Worm (Caenorhabditis elegans) whole organism, L2 larva: ENCODE measurements around the gene grl-31.

ENCODE experiments used
- C34F6.9 ChIP-seq: fragments of 150-350 bp; optimal IDR thresholded peaks from 2 replicates; lab custom pipeline; 2014; ENCODE audit warnings: missing biosample characterization, missing genetic modification characterization
- F13H6.1 ChIP-seq: sonication (generic microtip); optimal IDR thresholded peaks from 2 replicates; lab custom pipeline; 2016; ENCODE audit warnings: missing genetic modification characterization, missing compliant biosample characterization
- R02D3.7 ChIP-seq: fragments of 150-350 bp; optimal IDR thresholded peaks from 2 replicates; lab custom pipeline; 2014; ENCODE audit warnings: missing biosample characterization, missing genetic modification characterization
- Y55F3AM.14 ChIP-seq: fragments of 200-800 bp; sonication (Bioruptor generic); optimal IDR thresholded peaks from 2 replicates; lab custom pipeline; 2018; ENCODE audit warnings: mild to moderate bottlenecking, missing genetic modification characterization, missing compliant biosample characterization
- ZK546.5 ChIP-seq: sonication (generic microtip); optimal IDR thresholded peaks from 2 replicates; lab custom pipeline; 2017; ENCODE audit warnings: missing biosample characterization, missing genetic modification characterization
- aly-2 ChIP-seq: fragments of 150-350 bp; optimal IDR thresholded peaks from 2 replicates; lab custom pipeline; 2014; ENCODE audit warnings: missing biosample characterization, missing genetic modification characterization
- blmp-1 ChIP-seq: sonication (generic microtip); optimal IDR thresholded peaks from 2 replicates; lab custom pipeline; 2017; ENCODE audit warnings: missing genetic modification characterization, mild to moderate bottlenecking, missing compliant biosample characterization, antibody characterized with exemption, moderate library complexity; ENCODE audit not compliant: insufficient read depth
- ceh-16 ChIP-seq: fragments of 150-350 bp; optimal IDR thresholded peaks from 2 replicates; lab custom pipeline; 2014; ENCODE audit warnings: missing biosample characterization, missing genetic modification characterization
- ceh-82 ChIP-seq: fragments of 150-350 bp; optimal IDR thresholded peaks from 2 replicates; lab custom pipeline; 2014; ENCODE audit warnings: missing biosample characterization, missing genetic modification characterization
- crh-2 ChIP-seq: sonication (generic microtip); optimal IDR thresholded peaks from 2 replicates; lab custom pipeline; 2017; ENCODE audit warnings: missing biosample characterization, missing genetic modification characterization
- dmd-4 ChIP-seq: sonication (generic microtip); optimal IDR thresholded peaks from 2 replicates; lab custom pipeline; 2017; ENCODE audit warnings: missing biosample characterization, missing genetic modification characterization
- egl-27 ChIP-seq: sonication (generic microtip); optimal IDR thresholded peaks from 3 replicates; lab custom pipeline; 2017; ENCODE audit warnings: missing biosample characterization, missing genetic modification reagents, missing genetic modification characterization
- elt-1 ChIP-seq: fragments of 150-350 bp; optimal IDR thresholded peaks from 2 replicates; lab custom pipeline; 2014; ENCODE audit warnings: missing biosample characterization, missing genetic modification characterization
- elt-3 ChIP-seq: sonication (generic microtip); optimal IDR thresholded peaks from 2 replicates; lab custom pipeline; 2017; ENCODE audit warnings: missing biosample characterization, missing genetic modification characterization
- fos-1 ChIP-seq: fragments of 150-350 bp; optimal IDR thresholded peaks from 2 replicates; lab custom pipeline; 2014; ENCODE audit warnings: missing biosample characterization, missing genetic modification characterization
- gmeb-1 ChIP-seq: fragments of 150-350 bp; optimal IDR thresholded peaks from 2 replicates; lab custom pipeline; 2014; ENCODE audit warnings: missing biosample characterization, missing genetic modification characterization
- lin-11 ChIP-seq: fragments of 150-350 bp; sonication (generic microtip); optimal IDR thresholded peaks from 2 replicates; lab custom pipeline; 2014; ENCODE audit warnings: missing biosample characterization, missing genetic modification characterization, inconsistent platforms, mixed read lengths
- lin-39 ChIP-seq: fragments of 150-350 bp; optimal IDR thresholded peaks from 2 replicates; lab custom pipeline; 2014; ENCODE audit warnings: missing biosample characterization, missing genetic modification reagents, missing genetic modification characterization
- lsy-2 ChIP-seq, 2 experiments: fragments of 150-350 bp in 1 of 2; sonication (generic microtip) in 1 of 2; optimal IDR thresholded peaks; 2 replicates each; lab custom pipeline; 2014 to 2017; ENCODE audit warnings: missing biosample characterization in 2 of 2, missing genetic modification characterization in 2 of 2
- mab-5 ChIP-seq: fragments of 150-350 bp; optimal IDR thresholded peaks from 2 replicates; lab custom pipeline; 2014; ENCODE audit warnings: missing biosample characterization, missing genetic modification characterization
- mbf-1 ChIP-seq: sonication (generic microtip); optimal IDR thresholded peaks from 2 replicates; lab custom pipeline; 2017; ENCODE audit warnings: missing biosample characterization, missing genetic modification characterization
- mdl-1 ChIP-seq, 2 experiments: fragments of 150-350 bp in 1 of 2; sonication (generic microtip) in 1 of 2; optimal IDR thresholded peaks; 2 replicates each; lab custom pipeline; 2017; ENCODE audit warnings: missing biosample characterization in 2 of 2, missing genetic modification characterization in 2 of 2
- nhr-10 ChIP-seq: sonication (generic microtip); optimal IDR thresholded peaks from 2 replicates; lab custom pipeline; 2017; ENCODE audit warnings: missing biosample characterization, missing genetic modification characterization
- nhr-11 ChIP-seq: fragments of 150-350 bp; optimal IDR thresholded peaks from 2 replicates; lab custom pipeline; 2014; ENCODE audit warnings: missing biosample characterization, missing genetic modification characterization
- nhr-12 ChIP-seq: fragments of 150-350 bp; optimal IDR thresholded peaks from 2 replicates; lab custom pipeline; 2014; ENCODE audit warnings: missing biosample characterization, missing genetic modification characterization
- nhr-129 ChIP-seq: fragments of 150-350 bp; optimal IDR thresholded peaks from 2 replicates; lab custom pipeline; 2014; ENCODE audit warnings: missing biosample characterization, missing genetic modification characterization
- nhr-23 ChIP-seq: fragments of 150-350 bp; optimal IDR thresholded peaks from 2 replicates; lab custom pipeline; 2014; ENCODE audit warnings: missing biosample characterization, missing genetic modification reagents, missing genetic modification characterization
- nhr-237 ChIP-seq: fragments of 150-350 bp; optimal IDR thresholded peaks from 2 replicates; lab custom pipeline; 2014; ENCODE audit warnings: missing biosample characterization, missing genetic modification characterization
- nhr-6 ChIP-seq: fragments of 150-350 bp; optimal IDR thresholded peaks from 2 replicates; lab custom pipeline; 2014; ENCODE audit warnings: missing biosample characterization, missing genetic modification characterization
- nhr-77 ChIP-seq: fragments of 150-350 bp; optimal IDR thresholded peaks from 2 replicates; lab custom pipeline; 2014; ENCODE audit warnings: missing biosample characterization, missing genetic modification characterization
- sem-4 ChIP-seq: fragments of 150-350 bp; optimal IDR thresholded peaks from 2 replicates; lab custom pipeline; 2014; ENCODE audit warnings: missing biosample characterization, missing genetic modification reagents, missing genetic modification characterization
- skn-1 ChIP-seq: sonication (generic microtip); optimal IDR thresholded peaks from 2 replicates; lab custom pipeline; 2017; ENCODE audit warnings: missing biosample characterization, missing genetic modification characterization
- sma-3 ChIP-seq: sonication (generic microtip); optimal IDR thresholded peaks from 2 replicates; lab custom pipeline; 2016; ENCODE audit warnings: missing genetic modification reagents, missing genetic modification characterization, missing compliant biosample characterization
- sma-9 ChIP-seq, 2 experiments: fragments of 150-350 bp in 1 of 2; sonication (generic microtip) in 1 of 2; optimal IDR thresholded peaks; 2 replicates each; lab custom pipeline; 2014 to 2016; ENCODE audit warnings: missing genetic modification characterization in 2 of 2, mild to moderate bottlenecking in 1 of 2, missing biosample characterization in 1 of 2, missing compliant biosample characterization in 1 of 2, missing genetic modification reagents in 1 of 2, moderate library complexity in 1 of 2
- unc-39 ChIP-seq: fragments of 150-350 bp; optimal IDR thresholded peaks from 2 replicates; lab custom pipeline; 2014; ENCODE audit warnings: missing biosample characterization, missing genetic modification characterization
- unc-55 ChIP-seq: fragments of 150-350 bp; sonication (generic microtip); optimal IDR thresholded peaks from 3 replicates; lab custom pipeline; 2014; ENCODE audit warnings: missing biosample characterization, missing genetic modification reagents, missing genetic modification characterization
- unc-62 ChIP-seq: fragments of 150-350 bp; optimal IDR thresholded peaks from 2 replicates; lab custom pipeline; 2014; ENCODE audit warnings: missing biosample characterization, missing genetic modification reagents, missing genetic modification characterization
- zag-1 ChIP-seq: fragments of 150-350 bp; optimal IDR thresholded peaks from 2 replicates; lab custom pipeline; 2014; ENCODE audit warnings: missing biosample characterization, missing genetic modification characterization
- ztf-1 ChIP-seq: fragments of 200-800 bp; sonication (Bioruptor generic); conservative IDR thresholded peaks from 2 replicates; pipeline ENCODE4 v1.3.6; 2022; ENCODE audit warnings: missing genetic modification characterization, missing compliant biosample characterization
- ztf-11 ChIP-seq: sonication (generic microtip); optimal IDR thresholded peaks from 2 replicates; lab custom pipeline; 2017; ENCODE audit warnings: missing biosample characterization, missing genetic modification characterization
- ztf-4 ChIP-seq: fragments of 150-350 bp; optimal IDR thresholded peaks from 2 replicates; lab custom pipeline; 2014; ENCODE audit warnings: missing biosample characterization, missing genetic modification characterization

Gene grl-31

DNA sequence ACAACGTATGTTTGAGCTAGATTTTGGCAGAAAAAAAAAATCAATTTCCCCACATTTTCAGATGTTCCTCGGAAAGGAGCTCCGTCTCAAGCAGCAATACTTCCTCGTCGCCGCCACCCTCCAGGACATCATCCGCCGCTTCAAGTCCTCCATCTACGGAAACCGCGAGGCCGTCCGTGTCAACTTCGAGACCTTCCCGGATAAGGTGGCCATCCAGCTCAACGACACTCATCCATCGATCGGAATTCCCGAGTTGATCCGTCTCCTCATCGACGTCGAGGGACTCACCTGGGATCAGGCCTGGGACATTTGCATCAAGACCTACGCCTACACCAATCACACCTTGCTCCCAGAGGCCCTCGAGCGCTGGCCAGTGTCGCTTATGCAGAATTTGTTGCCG lies 25.1 kb upstream of the grl-31 start:
- TF ChIP-seq ceh-16 (tag; lab: Kevin White, UChicago) (no peak), egl-27 (tag; lab: Kevin White, UChicago) (no peak), ZK546.5 (tag; lab: Kevin White, UChicago) (no peak)

DNA sequence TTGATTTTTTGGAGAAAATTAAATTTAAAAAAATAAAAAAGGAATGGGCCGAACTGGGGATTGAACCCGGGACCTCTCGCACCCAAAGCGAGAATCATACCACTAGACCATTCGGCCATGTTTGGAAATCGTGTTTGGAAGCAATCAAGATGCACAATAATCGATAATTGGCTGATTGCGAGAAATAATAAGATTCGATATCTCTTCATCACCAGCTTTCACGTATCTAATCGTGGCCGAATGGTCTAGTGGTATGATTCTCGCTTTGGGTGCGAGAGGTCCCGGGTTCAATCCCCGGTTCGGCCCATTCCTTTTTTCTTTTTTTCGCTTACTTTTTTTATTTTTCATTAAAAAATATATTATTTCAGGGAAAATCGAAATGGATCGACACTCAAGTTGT lies 24.5 kb upstream of the grl-31 start:
- peak; percentile 21 for TF ChIP-seq sma-9 (GFP tag; optimal IDR thresholded peaks at IDR 0.05; lab: Kevin White, UChicago)
- no peak for TF ChIP-seq sma-9 (tag; optimal IDR thresholded peaks at IDR 0.05; lab: Kevin White, UChicago)
- TF ChIP-seq zag-1 (tag; lab: Kevin White, UChicago): no peak
- TF ChIP-seq, all 48 proteins: peak for 1

DNA sequence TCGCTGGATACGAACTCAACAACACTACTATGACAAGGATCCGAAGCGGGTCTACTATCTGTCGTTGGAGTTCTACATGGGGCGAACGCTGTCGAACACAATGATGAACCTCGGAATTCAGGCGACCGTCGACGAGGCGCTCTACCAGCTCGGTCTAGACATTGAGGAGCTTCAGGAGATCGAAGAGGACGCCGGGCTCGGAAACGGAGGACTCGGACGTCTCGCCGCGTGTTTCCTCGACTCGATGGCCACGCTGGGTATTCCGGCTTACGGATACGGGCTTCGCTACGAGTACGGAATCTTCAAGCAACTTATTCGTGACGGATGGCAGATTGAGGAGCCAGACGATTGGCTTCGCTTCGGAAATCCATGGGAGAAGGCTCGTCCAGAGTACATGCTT lies 24.1 kb upstream of the grl-31 start:
- TF ChIP-seq gmeb-1 (tag; lab: Kevin White, UChicago): no peak
- no peak for TF ChIP-seq ztf-1 (GFP tag; lab: Robert Waterston, UW)
- no peak for TF ChIP-seq elt-1 (tag; lab: Kevin White, UChicago)
- TF ChIP-seq blmp-1: no peak
- no peak for TF ChIP-seq unc-39 (tag; lab: Kevin White, UChicago)
- TF ChIP-seq mab-5: no peak
- no peak for TF ChIP-seq sma-3 (GFP tag; lab: Kevin White, UChicago)
- no peak for TF ChIP-seq ZK546.5 (tag; lab: Kevin White, UChicago)
- no peak for TF ChIP-seq nhr-11 (tag; lab: Kevin White, UChicago)
- no peak for TF ChIP-seq nhr-129 (tag; lab: Kevin White, UChicago)
- TF ChIP-seq lin-11: no peak
- TF ChIP-seq ceh-82 (tag; lab: Kevin White, UChicago): no peak
- no peak for TF ChIP-seq fos-1 (tag; lab: Kevin White, UChicago)
- no peak for TF ChIP-seq sem-4 (tag; lab: Kevin White, UChicago)
- no peak for TF ChIP-seq nhr-10 (tag; lab: Kevin White, UChicago)
- TF ChIP-seq mdl-1 (tag; optimal IDR thresholded peaks at IDR 0.05; lab: Kevin White, UChicago): no peak
- no peak for TF ChIP-seq nhr-77 (tag; lab: Kevin White, UChicago)
- TF ChIP-seq nhr-237 (tag; lab: Kevin White, UChicago): no peak
- no peak for TF ChIP-seq R02D3.7 (tag; lab: Kevin White, UChicago)
- TF ChIP-seq, all 48 proteins: peak for 0

DNA sequence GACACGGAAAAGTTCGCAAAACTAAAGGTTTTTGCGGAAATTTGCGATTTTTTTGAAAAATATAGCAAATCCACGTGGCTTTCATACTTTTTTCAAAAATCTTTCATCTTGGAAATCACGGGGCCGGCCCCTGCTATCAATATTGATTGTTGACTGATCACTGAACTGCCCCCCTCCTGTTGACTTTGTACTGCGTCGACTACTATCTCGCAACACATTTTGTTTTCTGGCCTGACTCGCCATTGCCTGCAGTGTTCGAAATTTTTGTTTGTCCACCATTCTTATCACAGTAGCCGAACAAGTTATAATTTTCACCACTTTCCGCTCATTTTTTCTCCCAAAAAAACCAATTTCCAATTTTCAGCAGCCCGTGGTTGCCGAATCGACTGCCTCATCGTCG lies 23.5 kb upstream of the grl-31 start:
- no peak for TF ChIP-seq nhr-12 (tag; lab: Kevin White, UChicago)
- no peak for TF ChIP-seq unc-55 (GFP tag; lab: Kevin White, UChicago)
- peak; percentile 11 for TF ChIP-seq nhr-129 (tag; lab: Kevin White, UChicago)
- no peak for TF ChIP-seq ceh-82 (tag; lab: Kevin White, UChicago)

DNA sequence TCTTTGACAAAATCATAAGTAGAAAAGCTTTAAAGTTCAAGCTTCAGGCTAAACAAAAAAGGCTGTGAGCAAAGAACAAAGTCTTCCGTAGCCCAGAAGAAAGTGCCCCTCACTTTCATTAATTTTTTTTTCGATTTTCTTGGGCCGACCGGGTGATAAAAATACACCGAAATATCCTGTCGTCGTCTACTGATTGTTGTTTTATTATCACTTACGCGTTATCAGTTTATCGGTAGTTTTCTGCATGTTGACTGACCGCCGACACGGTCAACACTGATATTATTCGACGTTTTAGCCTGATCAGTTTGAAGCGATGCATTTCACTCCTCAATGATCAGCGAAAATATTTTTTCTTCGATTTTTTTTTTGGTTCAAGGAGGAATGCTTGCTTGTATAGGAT lies 22.8 kb upstream of the grl-31 start:
- TF ChIP-seq fos-1 (tag; lab: Kevin White, UChicago) (peak; percentile 51), lin-39 (tag; lab: Kevin White, UChicago) (no peak), skn-1 (tag; lab: Kevin White, UChicago) (no peak)

DNA sequence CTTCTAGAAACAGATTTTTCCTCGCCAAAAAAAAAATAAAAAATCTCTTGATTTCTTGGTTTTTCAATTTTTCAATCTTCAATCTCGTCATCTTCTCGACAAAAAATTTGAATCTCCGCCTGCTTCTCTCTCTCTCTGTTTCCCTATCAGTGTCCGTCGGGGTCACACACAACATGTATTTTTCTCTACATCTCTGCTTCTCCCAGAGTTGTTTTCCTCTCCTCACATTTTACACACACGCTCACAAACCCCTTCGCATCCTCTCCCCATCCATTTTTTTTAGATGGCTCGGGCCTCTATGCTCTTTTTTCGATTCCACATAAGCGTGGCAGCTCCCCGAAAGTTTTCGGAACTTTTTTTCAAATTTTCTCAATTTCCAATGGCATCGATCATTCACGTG lies 22.2 kb upstream of the grl-31 start:
- TF ChIP-seq unc-55 (GFP tag; lab: Kevin White, UChicago) (peak; percentile 55), unc-39 (tag; lab: Kevin White, UChicago) (no peak), fos-1 (tag; lab: Kevin White, UChicago) (peak; percentile 64), C34F6.9 (tag; lab: Kevin White, UChicago) (peak; percentile 45), nhr-23 (no peak), F13H6.1 (tag; lab: Kevin White, UChicago) (peak; percentile 44), nhr-10 (tag; lab: Kevin White, UChicago) (no peak), elt-1 (tag; lab: Kevin White, UChicago) (no peak), ztf-4 (tag; lab: Kevin White, UChicago) (no peak), ztf-11 (no peak), nhr-6 (tag; lab: Kevin White, UChicago) (no peak), nhr-12 (tag; lab: Kevin White, UChicago) (no peak), Y55F3AM.14 (GFP tag; lab: Kevin White, UChicago) (no peak), mbf-1 (tag; lab: Kevin White, UChicago) (no peak), lin-11 (no peak), nhr-77 (tag; lab: Kevin White, UChicago) (no peak), gmeb-1 (tag; lab: Kevin White, UChicago) (peak; percentile 51), crh-2 (tag; lab: Kevin White, UChicago) (peak; percentile 49), mdl-1 (tag; optimal IDR thresholded peaks at IDR 0.05; lab: Kevin White, UChicago) (no peak), lin-39 (tag; lab: Kevin White, UChicago) (no peak), dmd-4 (no peak), mab-5 (no peak), nhr-129 (tag; lab: Kevin White, UChicago) (peak; percentile 75), aly-2 (tag; lab: Kevin White, UChicago) (no peak), sem-4 (tag; lab: Kevin White, UChicago) (no peak), ZK546.5 (tag; lab: Kevin White, UChicago) (no peak), lsy-2 (tag; optimal IDR thresholded peaks at IDR 0.05; lab: Kevin White, UChicago) (peak in 1 of 2 experiments; percentile 61), ztf-1 (GFP tag; lab: Robert Waterston, UW) (no peak), unc-62 (GFP tag; lab: Kevin White, UChicago) (no peak), elt-3 (tag; lab: Kevin White, UChicago) (no peak), ceh-82 (tag; lab: Kevin White, UChicago) (no peak)
